Fruit fly (Drosophila melanogaster) whole organism, prepupa: Measurements from ENCODE around the gene CG46467.

Source experiments
- CG10631 ChIP-seq: fragments of 200-800 bp; sonication (Bioruptor generic); optimal IDR thresholded peaks from 2 replicates; lab custom pipeline; 2016; ENCODE audit warnings: missing biosample characterization, missing genetic modification characterization
- CG10669 ChIP-seq: fragments of 200-800 bp; sonication (Bioruptor generic); optimal IDR thresholded peaks from 3 replicates; lab custom pipeline; 2018; ENCODE audit warnings: missing biosample characterization, mild to moderate bottlenecking, missing genetic modification characterization, moderate library complexity
- CG11294 ChIP-seq: fragments of 200-800 bp; sonication (Bioruptor generic); IDR thresholded peaks from 2 replicates; pipeline ENCODE4 v1.3.6; 2022; ENCODE audit warnings: missing biosample characterization, missing genetic modification characterization
- CG11902 ChIP-seq: fragments of 200-800 bp; sonication (Bioruptor generic); optimal IDR thresholded peaks from 3 replicates; lab custom pipeline; 2016; ENCODE audit warnings: missing biosample characterization, missing genetic modification characterization
- CG15336 ChIP-seq: fragments of 200-800 bp; sonication (Bioruptor generic); IDR thresholded peaks from 2 replicates; pipeline ENCODE4 v1.3.6; 2022; ENCODE audit warnings: missing biosample characterization, missing genetic modification characterization
- CG3032 ChIP-seq: fragments of 200-800 bp; optimal IDR thresholded peaks from 2 replicates; lab custom pipeline; 2019; ENCODE audit warnings: missing biosample characterization, mild to moderate bottlenecking, missing genetic modification characterization, moderate library complexity
- CG32006 ChIP-seq: fragments of 200-800 bp; sonication (Bioruptor generic); optimal IDR thresholded peaks from 3 replicates; lab custom pipeline; 2017; ENCODE audit warnings: missing biosample characterization, mild to moderate bottlenecking, missing genetic modification characterization
- CG4318 ChIP-seq: fragments of 200-800 bp; sonication (Bioruptor generic); optimal IDR thresholded peaks from 3 replicates; lab custom pipeline; 2017; ENCODE audit warnings: missing biosample characterization, mild to moderate bottlenecking, missing genetic modification characterization
- CG6163 ChIP-seq: fragments of 200-800 bp; sonication (Bioruptor generic); IDR thresholded peaks from 3 replicates; pipeline ENCODE4 v1.3.6; 2022; ENCODE audit warnings: missing biosample characterization, missing genetic modification characterization
- CG6276 ChIP-seq: fragments of 200-800 bp; sonication (Bioruptor generic); optimal IDR thresholded peaks from 2 replicates; lab custom pipeline; 2017; ENCODE audit warnings: missing biosample characterization, mild to moderate bottlenecking, missing genetic modification characterization
- CG6792 ChIP-seq: fragments of 200-800 bp; sonication (Bioruptor generic); optimal IDR thresholded peaks from 3 replicates; lab custom pipeline; 2016; ENCODE audit warnings: missing biosample characterization, missing genetic modification characterization
- CG6808 ChIP-seq: fragments of 200-800 bp; sonication (Bioruptor generic); optimal IDR thresholded peaks from 3 replicates; lab custom pipeline; 2017; ENCODE audit warnings: missing biosample characterization, missing genetic modification characterization, mild to moderate bottlenecking, moderate library complexity, missing genetic modification reagents
- CG7368 ChIP-seq: fragments of 200-800 bp; sonication (Bioruptor generic); optimal IDR thresholded peaks from 3 replicates; lab custom pipeline; 2016; ENCODE audit warnings: missing biosample characterization, missing genetic modification characterization
- CG8119 ChIP-seq: fragments of 200-800 bp; sonication (Bioruptor generic); IDR thresholded peaks from 3 replicates; pipeline ENCODE4 v1.3.6; 2022; ENCODE audit warnings: missing biosample characterization, missing genetic modification characterization
- CG8632 ChIP-seq: fragments of 200-800 bp; sonication (Bioruptor generic); optimal IDR thresholded peaks from 3 replicates; lab custom pipeline; 2016; ENCODE audit warnings: missing biosample characterization, missing genetic modification characterization
- Eip78C ChIP-seq: fragments of 200-800 bp; sonication (Bioruptor generic); peaks from one replicate; lab custom pipeline; 2016; ENCODE audit warnings: missing biosample characterization, missing genetic modification characterization
- Eip93F ChIP-seq: fragments of 200-800 bp; sonication (Bioruptor generic); optimal IDR thresholded peaks from 2 replicates; lab custom pipeline; 2016; ENCODE audit warnings: missing biosample characterization, mild to moderate bottlenecking, missing genetic modification characterization
- Ets21C ChIP-seq: fragments of 200-800 bp; sonication (Bioruptor generic); optimal IDR thresholded peaks from 3 replicates; lab custom pipeline; 2016; ENCODE audit warnings: missing biosample characterization, missing genetic modification characterization
- Gug ChIP-seq: fragments of 200-800 bp; sonication (Bioruptor generic); IDR thresholded peaks from 2 replicates; pipeline ENCODE4 v1.3.6; 2022; ENCODE audit warnings: missing biosample characterization, missing genetic modification characterization
- Hr38 ChIP-seq: sonication (Bioruptor generic); optimal IDR thresholded peaks from 2 replicates; lab custom pipeline; 2016; ENCODE audit warnings: missing biosample characterization, missing genetic modification characterization
- Hr39 ChIP-seq: fragments of 200-800 bp; sonication (Bioruptor generic); optimal IDR thresholded peaks from 2 replicates; lab custom pipeline; 2016; ENCODE audit warnings: missing biosample characterization, missing genetic modification characterization
- Hr4 ChIP-seq: fragments of 200-800 bp; sonication (Bioruptor generic); optimal IDR thresholded peaks from 3 replicates; lab custom pipeline; 2016; ENCODE audit warnings: missing biosample characterization, missing genetic modification characterization
- Lpt ChIP-seq: fragments of 200-800 bp; sonication (Bioruptor generic); optimal IDR thresholded peaks from 3 replicates; lab custom pipeline; 2016; ENCODE audit warnings: missing biosample characterization, missing genetic modification characterization
- OdsH ChIP-seq: fragments of 200-800 bp; sonication (Bioruptor generic); optimal IDR thresholded peaks from 3 replicates; lab custom pipeline; 2016; ENCODE audit warnings: missing biosample characterization, missing genetic modification characterization
- Smox ChIP-seq: fragments of 200-800 bp; sonication (Bioruptor generic); optimal IDR thresholded peaks from 3 replicates; lab custom pipeline; 2016; ENCODE audit warnings: missing biosample characterization, missing genetic modification characterization
- Sox102F ChIP-seq: fragments of 200-800 bp; sonication (Bioruptor generic); optimal IDR thresholded peaks from 2 replicates; lab custom pipeline; 2016; ENCODE audit warnings: missing biosample characterization, mild to moderate bottlenecking, missing genetic modification characterization
- Sox15 ChIP-seq: fragments of 200-800 bp; sonication (Bioruptor generic); optimal IDR thresholded peaks from 3 replicates; lab custom pipeline; 2016; ENCODE audit warnings: missing biosample characterization, missing genetic modification characterization
- achi ChIP-seq: fragments of 200-800 bp; sonication (Bioruptor generic); optimal IDR thresholded peaks from 3 replicates; lab custom pipeline; 2016; ENCODE audit warnings: missing biosample characterization, missing genetic modification characterization
- acj6 ChIP-seq: fragments of 200-800 bp; sonication (Bioruptor generic); optimal IDR thresholded peaks from 3 replicates; lab custom pipeline; 2016; ENCODE audit warnings: missing biosample characterization, missing genetic modification characterization
- dac ChIP-seq: fragments of 200-800 bp; sonication (Bioruptor generic); optimal IDR thresholded peaks from 2 replicates; lab custom pipeline; 2017; ENCODE audit warnings: missing biosample characterization, mild to moderate bottlenecking, missing genetic modification characterization
- eg ChIP-seq: fragments of 200-800 bp; sonication (Bioruptor generic); IDR thresholded peaks from 3 replicates; pipeline ENCODE4 v1.3.6; 2022; ENCODE audit warnings: missing biosample characterization, missing genetic modification characterization
- esn ChIP-seq: fragments of 200-800 bp; sonication (Bioruptor generic); optimal IDR thresholded peaks from 2 replicates; lab custom pipeline; 2016; ENCODE audit warnings: missing biosample characterization, mild to moderate bottlenecking, missing genetic modification characterization, moderate library complexity
- fd85E ChIP-seq: fragments of 200-800 bp; sonication (Bioruptor generic); optimal IDR thresholded peaks from 3 replicates; lab custom pipeline; 2016; ENCODE audit warnings: missing biosample characterization, missing genetic modification characterization
- fkh ChIP-seq: fragments of 200-800 bp; sonication (Bioruptor generic); optimal IDR thresholded peaks from 3 replicates; lab custom pipeline; 2017; ENCODE audit warnings: missing biosample characterization, mild to moderate bottlenecking, missing genetic modification characterization, moderate library complexity
- net ChIP-seq: fragments of 200-800 bp; sonication (Bioruptor generic); optimal IDR thresholded peaks from 3 replicates; lab custom pipeline; 2016; ENCODE audit warnings: missing biosample characterization, missing genetic modification characterization
- pdm3 ChIP-seq: fragments of 200-800 bp; sonication (Bioruptor generic); optimal IDR thresholded peaks from 3 replicates; lab custom pipeline; 2016; ENCODE audit warnings: missing biosample characterization, missing genetic modification characterization
- spab ChIP-seq: fragments of 200-800 bp; sonication (Bioruptor generic); optimal IDR thresholded peaks from 2 replicates; lab custom pipeline; 2017; ENCODE audit warnings: missing biosample characterization, mild to moderate bottlenecking, missing genetic modification characterization, missing genetic modification reagents
- ss ChIP-seq, 2 experiments: fragments of 200-800 bp; sonication (Bioruptor generic); optimal IDR thresholded peaks; 2 replicates in 1 of 2; 3 replicates in 1 of 2; lab custom pipeline; 2017 to 2018; ENCODE audit warnings: mild to moderate bottlenecking in 2 of 2, missing biosample characterization in 2 of 2, missing genetic modification characterization in 2 of 2, moderate library complexity in 1 of 2
- svp ChIP-seq: fragments of 200-800 bp; sonication (Bioruptor generic); peaks from one replicate; lab custom pipeline; 2016; ENCODE audit warnings: missing biosample characterization, missing genetic modification characterization
- vri ChIP-seq: fragments of 200-800 bp; sonication (Bioruptor generic); optimal IDR thresholded peaks from 3 replicates; lab custom pipeline; 2016; ENCODE audit warnings: missing biosample characterization, mild to moderate bottlenecking, missing genetic modification characterization

CG46467 gene

DNA sequence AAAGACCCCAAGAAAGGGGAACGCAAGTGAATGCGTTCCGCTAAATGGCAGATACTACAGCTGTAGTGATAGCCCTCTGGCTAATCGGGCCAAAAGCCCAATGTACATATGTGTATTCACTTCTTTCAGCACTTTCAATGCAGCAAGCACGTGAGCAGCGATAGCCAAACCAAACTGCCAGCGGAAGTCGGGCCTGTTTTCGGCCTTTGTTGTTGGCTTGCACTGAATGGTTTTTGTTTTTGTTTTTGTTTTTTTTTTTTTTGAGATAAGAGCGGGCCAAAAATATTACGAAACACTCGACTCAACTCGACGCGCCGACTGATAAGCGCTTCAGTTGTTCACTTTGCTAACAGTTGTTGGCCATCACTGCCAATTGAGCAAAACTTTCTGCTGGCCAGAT, 42.9 kb downstream of the CG46467 start:
- peak; percentile 90 for TF ChIP-seq Eip93F (GFP tag; lab: Kevin White, UChicago)
- no peak for TF ChIP-seq acj6 (GFP tag; lab: Kevin White, UChicago)
- TF ChIP-seq CG10669 (GFP tag; lab: Kevin White, UChicago) = no peak
- no peak for TF ChIP-seq CG15336 (GFP tag; lab: Robert Waterston, UW)
- no peak for TF ChIP-seq esn (GFP tag; lab: Kevin White, UChicago)
- TF ChIP-seq CG3032 (tag; lab: Kevin White, UChicago) = no peak
- TF ChIP-seq achi (GFP tag; lab: Kevin White, UChicago) = no peak
- no peak for TF ChIP-seq CG7368 (GFP tag; lab: Kevin White, UChicago)
- TF ChIP-seq OdsH (GFP tag; lab: Kevin White, UChicago) = no peak
- TF ChIP-seq CG10631 = no peak
- TF ChIP-seq svp (GFP tag; lab: Kevin White, UChicago) = peak; percentile 53
- TF ChIP-seq vri (GFP tag; lab: Kevin White, UChicago) = peak; percentile 98
- TF ChIP-seq dac (GFP tag; lab: Kevin White, UChicago) = no peak
- no peak for TF ChIP-seq spab (GFP tag; lab: Kevin White, UChicago)
- 0 out of 3 replicates have a peak, but pooled peaks have one; percentile 9 for TF ChIP-seq CG6163 (GFP tag; lab: Robert Waterston, UW)
- TF ChIP-seq Hr38 (GFP tag; lab: Kevin White, UChicago) = no peak

- TF ChIP-seq CG6792 = no peak
- no peak for TF ChIP-seq fd85E (GFP tag; lab: Kevin White, UChicago)
- TF ChIP-seq Eip78C = peak; percentile 7
- TF ChIP-seq, all 60 proteins: peak for 1
Measured at dm6 chr3R:9918009-9918408, 43.5 kb downstream of the CG46467 start.

dm6 chr3R:9918830-9919229, 44.3 kb downstream of the CG46467 start:
- TF ChIP-seq Hr38 (GFP tag; lab: Kevin White, UChicago) (no peak), Hr39 (no peak), CG4318 (GFP tag; lab: Kevin White, UChicago) (no peak), Gug (GFP tag; lab: Robert Waterston, UW) (no peak), CG6163 (GFP tag; lab: Robert Waterston, UW) (no peak), fkh (GFP tag; lab: Kevin White, UChicago) (peak; percentile 79), Ets21C (GFP tag; lab: Kevin White, UChicago) (no peak), net (GFP tag; lab: Kevin White, UChicago) (no peak), Eip78C (peak; percentile 11), Lpt (GFP tag; lab: Kevin White, UChicago) (no peak), esn (GFP tag; lab: Kevin White, UChicago) (no peak), Sox15 (GFP tag; lab: Kevin White, UChicago) (no peak)

DNA sequence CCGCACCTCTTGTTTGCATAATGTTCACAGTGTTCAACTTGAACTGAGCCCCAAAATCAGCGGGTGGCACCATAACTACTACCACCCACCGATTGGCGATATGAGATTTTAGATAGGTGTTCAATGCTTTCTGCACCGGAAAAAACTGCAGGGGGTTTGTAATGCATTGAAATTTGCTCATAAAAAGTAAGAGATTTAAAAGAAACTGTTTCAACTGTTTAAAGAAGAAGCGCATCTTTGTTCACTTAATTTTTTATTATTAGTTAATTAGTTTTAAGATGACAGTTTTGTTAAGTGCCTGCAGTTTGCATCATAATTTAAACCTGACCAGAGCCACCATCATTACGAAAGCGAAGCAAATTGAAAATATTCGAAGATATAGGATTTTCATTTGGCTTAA, 50.0 kb downstream of the CG46467 start:
- peak; percentile 50; the same call in 2 of the 3 replicates for TF ChIP-seq CG8119 (GFP tag; lab: Robert Waterston, UW)
- TF ChIP-seq CG4318 (GFP tag; lab: Kevin White, UChicago) = peak; percentile 1
- TF ChIP-seq CG32006 (GFP tag; lab: Kevin White, UChicago) = peak; percentile 48
- TF ChIP-seq OdsH (GFP tag; lab: Kevin White, UChicago) = peak; percentile 31
- peak; percentile 68 for TF ChIP-seq Eip78C
- peak; percentile 4 for TF ChIP-seq acj6 (GFP tag; lab: Kevin White, UChicago)
- TF ChIP-seq CG15336 (GFP tag; lab: Robert Waterston, UW) = peak; percentile 52; the same call in 1 of the 2 replicates
- TF ChIP-seq Smox (GFP tag; lab: Kevin White, UChicago) = no peak
- TF ChIP-seq CG8632 (GFP tag; lab: Kevin White, UChicago) = no peak
- TF ChIP-seq CG6276 (GFP tag; lab: Kevin White, UChicago) = peak; percentile 10
- no peak for TF ChIP-seq svp (GFP tag; lab: Kevin White, UChicago)
- peak; percentile 3 for TF ChIP-seq achi (GFP tag; lab: Kevin White, UChicago)
- TF ChIP-seq CG6163 (GFP tag; lab: Robert Waterston, UW) = 0 out of 3 replicates have a peak, but pooled peaks have one; percentile 50
- no peak for TF ChIP-seq fd85E (GFP tag; lab: Kevin White, UChicago)
- peak; percentile 18 for TF ChIP-seq pdm3
- no peak for TF ChIP-seq dac (GFP tag; lab: Kevin White, UChicago)
- TF ChIP-seq CG11294 (GFP tag; lab: Robert Waterston, UW) = no peak
- no peak for TF ChIP-seq Sox102F (GFP tag; lab: Kevin White, UChicago)
- TF ChIP-seq CG11902 = no peak
- no peak for TF ChIP-seq ss (GFP tag; optimal IDR thresholded peaks at IDR 0.05; lab: Kevin White, UChicago)
- TF ChIP-seq eg (GFP tag; lab: Robert Waterston, UW) = peak; percentile 62; the same call in 2 of the 3 replicates
- no peak for TF ChIP-seq CG6808 (GFP tag; lab: Kevin White, UChicago)
- peak; percentile 66 for TF ChIP-seq Hr4 (GFP tag; lab: Kevin White, UChicago)
- TF ChIP-seq CG7368 (GFP tag; lab: Kevin White, UChicago) = no peak
